Fruit fly (Drosophila melanogaster): ENCODE results near the gene CG44774.

CG44774 gene

dm6 chrX:4969926-4970325, 32.0 kb upstream of the CG44774 start (continued):
- no peak for TF ChIP-seq Tbp (GFP tag; optimal IDR thresholded peaks at IDR 0.05)
- peak in 1 of 2 experiments; percentile 25 for TF ChIP-seq dpn (GFP tag; optimal IDR thresholded peaks at IDR 0.05)
- peak; percentile 20 for TF ChIP-seq CG2712 (tag; optimal IDR thresholded peaks at IDR 0.05)
- no peak for TF ChIP-seq slbo (GFP tag; IDR thresholded peaks at IDR 0.05)
- peak; percentile 49 for TF ChIP-seq CG1603 (tag; optimal IDR thresholded peaks at IDR 0.05)
- peak; percentile 56; the same call in 1 of the 2 replicates for TF ChIP-seq CG17328 (GFP tag; IDR thresholded peaks at IDR 0.05)
- TF ChIP-seq CG8765 (GFP tag; IDR thresholded peaks at IDR 0.05) = peak; percentile 34; the same call in 1 of the 2 replicates
- 0 out of 3 replicates have a peak, but pooled peaks have one; percentile 26 for TF ChIP-seq otp (GFP tag; IDR thresholded peaks at IDR 0.05)
- TF ChIP-seq Hr39 (optimal IDR thresholded peaks at IDR 0.05) = no peak
- no peak for TF ChIP-seq CG1602 (GFP tag; optimal IDR thresholded peaks at IDR 0.05)
- peak; percentile 46 for TF ChIP-seq dmrt99B (tag; optimal IDR thresholded peaks at IDR 0.05)
- TF ChIP-seq so (GFP tag; IDR thresholded peaks at IDR 0.05) = 0 out of 3 replicates have a peak, but pooled peaks have one; percentile 46
- no peak for TF ChIP-seq Jarid2 (GFP tag; optimal IDR thresholded peaks at IDR 0.05)
- TF ChIP-seq CG18262 (tag; optimal IDR thresholded peaks at IDR 0.05) = peak; percentile 20
- 0 out of 2 replicates have a peak, but pooled peaks have one; percentile 9 for TF ChIP-seq sens-2 (GFP tag; IDR thresholded peaks at IDR 0.05)
- no peak for TF ChIP-seq CG6254 (GFP tag; optimal IDR thresholded peaks at IDR 0.05)
- TF ChIP-seq psq (GFP tag; optimal IDR thresholded peaks at IDR 0.05) = no peak
- TF ChIP-seq Oaz (GFP tag; IDR thresholded peaks at IDR 0.05) = no peak
- peak; percentile 18 for TF ChIP-seq CG7271 (tag; optimal IDR thresholded peaks at IDR 0.05)
- 0 out of 3 replicates have a peak, but pooled peaks have one; percentile 16 for TF ChIP-seq Optix (GFP tag; IDR thresholded peaks at IDR 0.05)
- TF ChIP-seq zfh1 (GFP tag; IDR thresholded peaks at IDR 0.05) = 0 out of 3 replicates have a peak, but pooled peaks have one; percentile 38
- peak; percentile 13 to 33 for TF ChIP-seq chif (GFP tag; optimal IDR thresholded peaks at IDR 0.05)
- peak; percentile 61; the same call in 1 of the 2 replicates for TF ChIP-seq Xrp1 (GFP tag; IDR thresholded peaks at IDR 0.05)
- no peak for TF ChIP-seq CG13894 (tag; optimal IDR thresholded peaks at IDR 0.05)
- TF ChIP-seq sim (GFP tag; IDR thresholded peaks at IDR 0.05) = no peak
- TF ChIP-seq CG6689 (GFP tag; IDR thresholded peaks at IDR 0.05) = no peak
- TF ChIP-seq zen2 (GFP tag; IDR thresholded peaks at IDR 0.05; ENCODE audit: partially characterized antibody) = no peak
- TF ChIP-seq CG12219 (GFP tag; optimal IDR thresholded peaks at IDR 0.05) = peak; percentile 13
- peak; percentile 14 for TF ChIP-seq Camta (GFP tag; optimal IDR thresholded peaks at IDR 0.05)
- 0 out of 2 replicates have a peak, but pooled peaks have one; percentile 24 for TF ChIP-seq ssp (GFP tag; IDR thresholded peaks at IDR 0.05)
- TF ChIP-seq Asciz (GFP tag; optimal IDR thresholded peaks at IDR 0.05) = peak; percentile 9
- no peak for TF ChIP-seq prd (optimal IDR thresholded peaks at IDR 0.05)
- peak; percentile 66; the same call in 2 of the 3 replicates for TF ChIP-seq prd (GFP tag; IDR thresholded peaks at IDR 0.05)
- TF ChIP-seq CG2678 (tag; optimal IDR thresholded peaks at IDR 0.05) = peak; percentile 4
- peak; percentile 45; the same call in 1 of the 2 replicates for TF ChIP-seq ara (GFP tag; IDR thresholded peaks at IDR 0.05)
- TF ChIP-seq CG9609 (GFP tag; optimal IDR thresholded peaks at IDR 0.05) = no peak
- no peak for TF ChIP-seq CTCF (GFP tag; optimal IDR thresholded peaks at IDR 0.05)
- 0 out of 2 replicates have a peak, but pooled peaks have one; percentile 6 for TF ChIP-seq sisA (GFP tag; IDR thresholded peaks at IDR 0.05)
- TF ChIP-seq CG9727 (GFP tag; optimal IDR thresholded peaks at IDR 0.05) = peak; percentile 9
- peak; percentile 1 to 80 for TF ChIP-seq tll (GFP tag; optimal IDR thresholded peaks at IDR 0.05)
- TF ChIP-seq CG16815 (GFP tag; optimal IDR thresholded peaks at IDR 0.05) = no peak
- peak; percentile 35 for TF ChIP-seq CG4820 (GFP tag; optimal IDR thresholded peaks at IDR 0.05)
- no peak for TF ChIP-seq CG10267 (tag; optimal IDR thresholded peaks at IDR 0.05)
- no peak for TF ChIP-seq crp (GFP tag; optimal IDR thresholded peaks at IDR 0.05)
- no peak for TF ChIP-seq CG17829 (tag; optimal IDR thresholded peaks at IDR 0.05)
- no peak for TF ChIP-seq Rfx (GFP tag; IDR thresholded peaks at IDR 0.05)
- TF ChIP-seq Lim3 (GFP tag; IDR thresholded peaks at IDR 0.05) = no peak
